Worm (Caenorhabditis elegans): Measurements from ENCODE around the gene npr-8.

ce11 chrX:7433269-7433668 lies 56.2 kb downstream of the npr-8 start, which contains the start of gene clc-5:
- TF ChIP-seq daf-12 (tag; optimal IDR thresholded peaks at IDR 0.05) (no peak), tbx-2 (tag; optimal IDR thresholded peaks at IDR 0.05) (no peak), snpc-4 (tag; optimal IDR thresholded peaks at IDR 0.05) (no peak), mdl-1 (tag; optimal IDR thresholded peaks at IDR 0.05) (no peak), elt-2 (tag; optimal IDR thresholded peaks at IDR 0.05) (no peak), R02D3.7 (tag; optimal IDR thresholded peaks at IDR 0.05) (no peak), aly-2 (tag; optimal IDR thresholded peaks at IDR 0.05) (no peak), ZK546.5 (tag; optimal IDR thresholded peaks at IDR 0.05) (no peak), zag-1 (tag; optimal IDR thresholded peaks at IDR 0.05) (no peak)
